Fruit fly (Drosophila melanogaster): ENCODE measurements around the gene CG7094.

DNA sequence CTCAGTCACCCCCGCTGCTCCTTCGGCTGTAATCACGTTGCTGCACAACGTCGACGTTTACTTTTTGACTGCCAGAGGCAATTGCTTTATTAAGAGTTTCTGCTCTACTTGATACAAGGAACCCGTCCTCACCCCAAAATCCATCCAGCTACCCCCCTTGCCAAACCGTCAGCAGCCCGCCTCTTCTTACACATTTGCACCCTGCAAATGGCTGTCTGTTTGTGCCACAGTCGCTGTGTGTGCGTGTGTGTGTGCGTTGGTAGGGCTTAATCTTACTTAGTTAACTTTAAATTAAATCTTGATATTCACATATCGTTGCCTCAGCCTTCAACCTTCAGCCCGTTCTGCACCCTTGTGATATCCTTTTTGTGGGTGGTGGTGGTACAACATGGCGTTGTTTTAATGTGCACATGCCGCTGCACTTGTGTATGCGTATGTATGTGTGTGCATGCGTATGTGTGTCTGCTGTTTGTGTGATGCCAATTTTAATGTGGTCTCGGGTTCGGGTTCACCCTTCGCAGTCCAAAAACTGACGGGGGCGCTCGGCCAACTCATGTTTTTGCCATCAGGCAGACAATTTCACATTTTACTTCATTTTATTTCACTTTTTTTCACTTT, 12.8 kb downstream of the CG7094 start:
- TF ChIP-seq insv (optimal IDR thresholded peaks at IDR 0.05): no peak
- no peak for TF ChIP-seq psq (optimal IDR thresholded peaks at IDR 0.05)
- no peak for TF ChIP-seq ttk (optimal IDR thresholded peaks at IDR 0.05)
